Worm (Caenorhabditis elegans): ENCODE data around the gene nhr-175.

ce11 chrV:13906166-13906565, 39.7 kb downstream of the nhr-175 start, which contains the start of gene stdh-1:
- TF ChIP-seq mdl-1 (tag; optimal IDR thresholded peaks at IDR 0.05): no peak
- no peak for TF ChIP-seq skn-1 (tag; optimal IDR thresholded peaks at IDR 0.05)
- TF ChIP-seq unc-62 (GFP tag; optimal IDR thresholded peaks at IDR 0.05): no peak
- TF ChIP-seq C16A3.4 (tag; optimal IDR thresholded peaks at IDR 0.05): peak; percentile 5

All from whole organism, L1 larva.